ENCODE assay signal across 3 fruit fly cellular contexts in genomic region chrX:18509430-18509829, dm6.
TF ChIP-seq lines count a peak whose summit lies in the region.

No protein-coding gene starts in this region.

- no peak for TF ChIP-seq CTCF in whole organism, embryonic (GFP tag; optimal IDR thresholded peaks at IDR 0.05; lab: Kevin White, UChicago)

TF ChIP-seq in whole organism, embryonic, 481 proteins besides CTCF, POLR2A, EP300 and RAD21:
- TF ChIP-seq sug (tag; optimal IDR thresholded peaks at IDR 0.05; lab: Kevin White, UChicago) (peak; percentile 35), bab2 (GFP tag; optimal IDR thresholded peaks at IDR 0.05; lab: Kevin White, UChicago) (no peak), crol (GFP tag; IDR thresholded peaks at IDR 0.05; lab: Robert Waterston, UW) (no peak), Ssrp (tag; optimal IDR thresholded peaks at IDR 0.05; lab: Kevin White, UChicago) (no peak), Myb (GFP tag; optimal IDR thresholded peaks at IDR 0.05; lab: Kevin White, UChicago) (no peak), Sox102F (GFP tag; optimal IDR thresholded peaks at IDR 0.05; lab: Kevin White, UChicago) (no peak), exex (tag; optimal IDR thresholded peaks at IDR 0.05; lab: Kevin White, UChicago) (peak; percentile 93), vfl (GFP tag; optimal IDR thresholded peaks at IDR 0.05; lab: Kevin White, UChicago) (no peak), NfI (GFP tag; optimal IDR thresholded peaks at IDR 0.05; lab: Kevin White, UChicago) (no peak), CG4404 (GFP tag; IDR thresholded peaks at IDR 0.05; lab: Robert Waterston, UW) (no peak), sim (GFP tag; IDR thresholded peaks at IDR 0.05; lab: Robert Waterston, UW) (no peak), sob (GFP tag; IDR thresholded peaks at IDR 0.05; lab: Robert Waterston, UW) (no peak), Max (GFP tag; optimal IDR thresholded peaks at IDR 0.05; lab: Kevin White, UChicago) (no peak)

TF ChIP-seq in whole organism, prepupa, 60 proteins besides CTCF, POLR2A, EP300 and RAD21:
- TF ChIP-seq vri (GFP tag; optimal IDR thresholded peaks at IDR 0.05; lab: Kevin White, UChicago) (peak; percentile 5), eg (GFP tag; IDR thresholded peaks at IDR 0.05; lab: Robert Waterston, UW) (no peak), CG16779 (tag; optimal IDR thresholded peaks at IDR 0.05; lab: Kevin White, UChicago) (no peak)

TF ChIP-seq in whole organism, wandering third instar larva, 38 proteins besides CTCF, POLR2A, EP300 and RAD21:
- TF ChIP-seq Sp1 (GFP tag; optimal IDR thresholded peaks at IDR 0.05; lab: Kevin White, UChicago) (peak; percentile 1), GATAd (GFP tag; optimal IDR thresholded peaks at IDR 0.05; lab: Kevin White, UChicago) (no peak)
